Fruit fly (Drosophila melanogaster) whole organism, wandering third instar larva: ENCODE measurements around the gene CG31913.
A peak's percentile ranks its signal among the peaks of the same experiment; 100 is the strongest.

ENCODE experiments used
- Abd-B ChIP-seq: fragments of >200 bp; optimal IDR thresholded peaks from 2 replicates; lab custom pipeline; 2017; ENCODE audit warnings: missing biosample characterization, missing genetic modification characterization
- CG32264 ChIP-seq: fragments of 200-800 bp; sonication (Bioruptor generic); optimal IDR thresholded peaks from 2 replicates; lab custom pipeline; 2016; ENCODE audit warnings: missing biosample characterization, missing genetic modification characterization
- CrebA ChIP-seq: fragments of 200-800 bp; sonication (Bioruptor generic); optimal IDR thresholded peaks from 2 replicates; lab custom pipeline; 2016; ENCODE audit warnings: missing biosample characterization, mild to moderate bottlenecking, missing genetic modification characterization, borderline replicate concordance
- Dfd ChIP-seq: fragments of >200 bp; optimal IDR thresholded peaks from 2 replicates; lab custom pipeline; 2017; ENCODE audit warnings: missing biosample characterization, missing genetic modification characterization
- Dif ChIP-seq: fragments of 200-275, 200-300 bp; sonication (Bioruptor generic); optimal IDR thresholded peaks from 2 replicates; lab custom pipeline; 2018; ENCODE audit warnings: missing biosample characterization, missing genetic modification characterization; ENCODE audit not compliant: partially characterized antibody
- GATAd ChIP-seq: sonication (Bioruptor generic); optimal IDR thresholded peaks from 2 replicates; lab custom pipeline; 2016; ENCODE audit warnings: missing biosample characterization, missing genetic modification characterization
- HLH106 ChIP-seq: fragments of 200-800 bp; optimal IDR thresholded peaks from 3 replicates; lab custom pipeline; 2019; ENCODE audit warnings: missing biosample characterization, mild to moderate bottlenecking, missing genetic modification characterization, moderate library complexity
- Hnf4 ChIP-seq: fragments of 200-800 bp; sonication (Bioruptor generic); optimal IDR thresholded peaks from 2 replicates; lab custom pipeline; 2016; ENCODE audit warnings: missing biosample characterization, mild to moderate bottlenecking, missing genetic modification characterization
- Hr78 ChIP-seq: fragments of >200 bp; optimal IDR thresholded peaks from 2 replicates; lab custom pipeline; 2017; ENCODE audit warnings: missing biosample characterization, missing genetic modification characterization
- Jra ChIP-seq: sonication (Bioruptor generic); optimal IDR thresholded peaks from 2 replicates; lab custom pipeline; 2016; ENCODE audit warnings: missing biosample characterization, missing genetic modification characterization
- Mio ChIP-seq: sonication (Bioruptor generic); optimal IDR thresholded peaks from 2 replicates; lab custom pipeline; 2016; ENCODE audit warnings: missing biosample characterization, missing genetic modification characterization
- Myc ChIP-seq: fragments of >200 bp; optimal IDR thresholded peaks from 2 replicates; lab custom pipeline; 2017
- N ChIP-seq: fragments of >200 bp; optimal IDR thresholded peaks from 2 replicates; lab custom pipeline; 2018; ENCODE audit warnings: missing biosample characterization, missing external identifiers, missing genetic modification characterization
- OdsH ChIP-seq: fragments of 200-800 bp; sonication (Bioruptor generic); optimal IDR thresholded peaks from 2 replicates; lab custom pipeline; 2016; ENCODE audit warnings: missing biosample characterization, mild to moderate bottlenecking, missing genetic modification characterization
- Rel ChIP-seq, 2 experiments: fragments of 200-800 bp; sonication (Bioruptor generic) in 1 of 2; optimal IDR thresholded peaks; 2 replicates in 1 of 2; 3 replicates in 1 of 2; lab custom pipeline; 2016 to 2019; ENCODE audit warnings: mild to moderate bottlenecking in 2 of 2, missing biosample characterization in 2 of 2, missing genetic modification characterization in 2 of 2, moderate library complexity in 1 of 2
- Sp1 ChIP-seq: fragments of 200-800 bp; sonication (Bioruptor generic); optimal IDR thresholded peaks from 3 replicates; lab custom pipeline; 2019; ENCODE audit warnings: missing biosample characterization, mild to moderate bottlenecking, missing genetic modification characterization, moderate library complexity
- Vsx2 ChIP-seq: fragments of 200-300, 225-300 bp; sonication (Bioruptor generic); optimal IDR thresholded peaks from 2 replicates; lab custom pipeline; 2018; ENCODE audit warnings: missing biosample characterization, missing genetic modification characterization; ENCODE audit not compliant: partially characterized antibody
- br ChIP-seq: fragments of 200-800 bp; sonication (Bioruptor generic); optimal IDR thresholded peaks from 2 replicates; lab custom pipeline; 2016; ENCODE audit warnings: missing biosample characterization, missing genetic modification characterization
- brk ChIP-seq: fragments of 200-800 bp; sonication (Bioruptor generic); optimal IDR thresholded peaks from 2 replicates; lab custom pipeline; 2016; ENCODE audit warnings: missing biosample characterization, mild to moderate bottlenecking, missing genetic modification characterization
- dl ChIP-seq, 2 experiments: fragments of 175-275, 200-275 bp in 1 of 2; fragments of 200-275 bp in 1 of 2; sonication (Bioruptor generic); optimal IDR thresholded peaks; lab custom pipeline; 2018; ENCODE audit warnings: mild to moderate bottlenecking in 2 of 2, missing biosample characterization in 2 of 2, missing genetic modification characterization in 2 of 2, moderate library complexity in 2 of 2; ENCODE audit not compliant: partially characterized antibody in 2 of 2, insufficient read depth in 1 of 2
- dmrt93B ChIP-seq: fragments of 200-800 bp; sonication (Bioruptor generic); optimal IDR thresholded peaks from 2 replicates; lab custom pipeline; 2018; ENCODE audit warnings: missing biosample characterization, mild to moderate bottlenecking, missing genetic modification characterization
- dsf ChIP-seq: sonication (Bioruptor generic); optimal IDR thresholded peaks from 2 replicates; lab custom pipeline; 2016; ENCODE audit warnings: missing biosample characterization, missing genetic modification characterization, borderline replicate concordance
- ey ChIP-seq: fragments of 200-800 bp; sonication (Bioruptor generic); optimal IDR thresholded peaks from 2 replicates; lab custom pipeline; 2016; ENCODE audit warnings: missing biosample characterization, missing genetic modification characterization
- foxo ChIP-seq, 2 experiments: fragments of 200-800 bp; sonication (Bioruptor generic); optimal IDR thresholded peaks; 2 replicates in 1 of 2; 3 replicates in 1 of 2; lab custom pipeline; 2016 to 2017; ENCODE audit warnings: missing biosample characterization in 2 of 2, missing genetic modification characterization in 2 of 2
- fru ChIP-seq: fragments of 200-800 bp; sonication (Bioruptor generic); optimal IDR thresholded peaks from 3 replicates; lab custom pipeline; 2016; ENCODE audit warnings: missing biosample characterization, mild to moderate bottlenecking, missing genetic modification characterization
- h ChIP-seq: fragments of 200-800 bp; sonication (Bioruptor generic); optimal IDR thresholded peaks from 3 replicates; lab custom pipeline; 2016; ENCODE audit warnings: missing biosample characterization, mild to moderate bottlenecking, missing genetic modification characterization
- lola ChIP-seq: fragments of >200 bp; optimal IDR thresholded peaks from 2 replicates; lab custom pipeline; 2017; ENCODE audit warnings: missing biosample characterization, missing genetic modification characterization
- pan ChIP-seq: fragments of >200 bp; optimal IDR thresholded peaks from 2 replicates; lab custom pipeline; 2017
- psq ChIP-seq: fragments of 200-800 bp; sonication (Bioruptor generic); optimal IDR thresholded peaks from 3 replicates; lab custom pipeline; 2017; ENCODE audit warnings: missing biosample characterization, mild to moderate bottlenecking, missing genetic modification characterization, moderate library complexity
- rgr ChIP-seq: fragments of 200-800 bp; sonication (Bioruptor generic); optimal IDR thresholded peaks from 3 replicates; lab custom pipeline; 2016; ENCODE audit warnings: missing biosample characterization, mild to moderate bottlenecking, missing genetic modification characterization
- sage ChIP-seq: fragments of 200-800 bp; sonication (Bioruptor generic); optimal IDR thresholded peaks from 2 replicates; lab custom pipeline; 2016; ENCODE audit warnings: missing biosample characterization, mild to moderate bottlenecking, missing genetic modification characterization
- tai ChIP-seq: sonication (Bioruptor generic); optimal IDR thresholded peaks from 2 replicates; lab custom pipeline; 2016; ENCODE audit warnings: missing biosample characterization, missing genetic modification characterization
- usp ChIP-seq: fragments of >200 bp; optimal IDR thresholded peaks from 2 replicates; lab custom pipeline; 2017; ENCODE audit warnings: missing biosample characterization, missing genetic modification characterization
- woc ChIP-seq: sonication (Bioruptor generic); optimal IDR thresholded peaks from 2 replicates; lab custom pipeline; 2016; ENCODE audit warnings: missing biosample characterization, mild to moderate bottlenecking, missing genetic modification characterization

The CG31913 gene

dm6 chr2L:5743537-5744148 is 40.2 kb upstream of the CG31913 start:
- TF ChIP-seq HLH106 (peak; percentile 25), Mio (no peak), foxo (GFP tag; optimal IDR thresholded peaks at IDR 0.05; lab: Kevin White, UChicago) (peak in 1 of 2 experiments; percentile 19), Vsx2 (no peak), Jra (no peak), CrebA (GFP tag; lab: Kevin White, UChicago) (no peak), CG32264 (GFP tag; lab: Kevin White, UChicago) (no peak)

dm6 chr2L:5745857-5746256 is 38.0 kb upstream of the CG31913 start, which contains the start of gene CG11029:
Gene CG11029 (plus strand): TSS chr2L:5746157.
- TF ChIP-seq HLH106 (no peak), ey (GFP tag; lab: Kevin White, UChicago) (no peak), tai (GFP tag; lab: Kevin White, UChicago) (no peak), fru (no peak), dsf (GFP tag; lab: Kevin White, UChicago) (no peak), lola (no peak), woc (GFP tag; lab: Kevin White, UChicago) (no peak), Myc (lab: Kevin White, UChicago) (no peak), GATAd (GFP tag; lab: Kevin White, UChicago) (no peak), sage (no peak), brk (GFP tag; lab: Kevin White, UChicago) (no peak), dl (GFP tag; optimal IDR thresholded peaks at IDR 0.05; lab: Kevin White, UChicago; ENCODE audit: insufficient read depth in 1 of 2, partially characterized antibody in 2 of 2) (no peak), usp (GFP tag; lab: Kevin White, UChicago) (no peak), Vsx2 (no peak), Hr78 (no peak)
- TF ChIP-seq, all 38 proteins: peak for 0

dm6 chr2L:5748188-5748587 is 35.6 kb upstream of the CG31913 start:
- TF ChIP-seq Rel (GFP tag; optimal IDR thresholded peaks at IDR 0.05; lab: Kevin White, UChicago), result no peak
- no peak for TF ChIP-seq Rel (tag; optimal IDR thresholded peaks at IDR 0.05; lab: Kevin White, UChicago)
- no peak for TF ChIP-seq Vsx2
- no peak for TF ChIP-seq foxo (GFP tag; optimal IDR thresholded peaks at IDR 0.05; lab: Kevin White, UChicago)
- TF ChIP-seq brk (GFP tag; lab: Kevin White, UChicago), result no peak
- TF ChIP-seq Myc (lab: Kevin White, UChicago), result no peak
- no peak for TF ChIP-seq usp (GFP tag; lab: Kevin White, UChicago)
- TF ChIP-seq tai (GFP tag; lab: Kevin White, UChicago), result no peak
- no peak for TF ChIP-seq CG32264 (GFP tag; lab: Kevin White, UChicago)
- no peak for TF ChIP-seq sage
- TF ChIP-seq GATAd (GFP tag; lab: Kevin White, UChicago), result no peak
- no peak for TF ChIP-seq fru
- no peak for TF ChIP-seq rgr
- TF ChIP-seq Abd-B (GFP tag; lab: Kevin White, UChicago), result no peak
- TF ChIP-seq Hnf4 (GFP tag; lab: Kevin White, UChicago), result no peak
- TF ChIP-seq Hr78, result no peak
- no peak for TF ChIP-seq Sp1 (GFP tag; lab: Kevin White, UChicago)
- no peak for TF ChIP-seq Dif (GFP tag; lab: Kevin White, UChicago)
- TF ChIP-seq Dfd, result no peak

dm6 chr2L:5751448-5751847 is 32.4 kb upstream of the CG31913 start:
- TF ChIP-seq N (GFP tag; lab: Kevin White, UChicago) (no peak), lola (no peak), Vsx2 (no peak), woc (GFP tag; lab: Kevin White, UChicago) (peak; percentile 50), Mio (no peak), Sp1 (GFP tag; lab: Kevin White, UChicago) (peak; percentile 24), pan (lab: Kevin White, UChicago) (no peak), HLH106 (peak; percentile 31), OdsH (GFP tag; lab: Kevin White, UChicago) (peak; percentile 38), ey (GFP tag; lab: Kevin White, UChicago) (peak; percentile 40), Abd-B (GFP tag; lab: Kevin White, UChicago) (no peak), brk (GFP tag; lab: Kevin White, UChicago) (no peak), CG32264 (GFP tag; lab: Kevin White, UChicago) (no peak), dmrt93B (GFP tag; lab: Kevin White, UChicago) (no peak), rgr (peak; percentile 33), tai (GFP tag; lab: Kevin White, UChicago) (no peak), h (peak; percentile 50), psq (GFP tag; lab: Kevin White, UChicago) (peak; percentile 42), fru (peak; percentile 55), br (peak; percentile 28), foxo (GFP tag; optimal IDR thresholded peaks at IDR 0.05; lab: Kevin White, UChicago) (peak in 1 of 2 experiments; percentile 28)
